Fruit fly (Drosophila melanogaster) whole organism, embryonic: Measurements from ENCODE around the gene Act87E.

Experiments
- B-H1 ChIP-seq: fragments of 200-800 bp; sonication (Bioruptor generic); IDR thresholded peaks from 3 replicates; pipeline ENCODE4 v1.3.6; 2022; ENCODE audit warnings: missing biosample characterization, missing genetic modification characterization
- CG10147 ChIP-seq: fragments of 200-800 bp; sonication (Bioruptor generic); optimal IDR thresholded peaks from 2 replicates; lab custom pipeline; 2019; ENCODE audit warnings: missing biosample characterization, mild to moderate bottlenecking, missing genetic modification characterization, moderate library complexity
- CG10209 ChIP-seq: fragments of 200-800 bp; sonication (Bioruptor generic); optimal IDR thresholded peaks from 3 replicates; lab custom pipeline; 2017; ENCODE audit warnings: missing biosample characterization, mild to moderate bottlenecking, missing genetic modification characterization, missing genetic modification reagents
- CG10274 ChIP-seq: fragments of 200-800 bp; sonication (Bioruptor generic); optimal IDR thresholded peaks from 3 replicates; lab custom pipeline; 2017; ENCODE audit warnings: missing biosample characterization, mild to moderate bottlenecking, missing genetic modification characterization
- CG11695 ChIP-seq: fragments of 200-800 bp; sonication (Bioruptor generic); IDR thresholded peaks from 3 replicates; pipeline ENCODE4 v1.3.6; 2022; ENCODE audit warnings: missing biosample characterization, missing genetic modification characterization
- CG11723 ChIP-seq: fragments of 200-800 bp; sonication (Bioruptor generic); optimal IDR thresholded peaks from 2 replicates; lab custom pipeline; 2017; ENCODE audit warnings: missing biosample characterization, mild to moderate bottlenecking, missing genetic modification characterization
- CG1233 ChIP-seq: fragments of 200-800 bp; sonication (Bioruptor generic); optimal IDR thresholded peaks from 4 replicates; lab custom pipeline; 2018; ENCODE audit warnings: missing biosample characterization, mild to moderate bottlenecking, missing genetic modification characterization
- CG12391 ChIP-seq: fragments of 200-800 bp; sonication (Bioruptor generic); optimal IDR thresholded peaks from 3 replicates; lab custom pipeline; 2018; ENCODE audit warnings: missing biosample characterization, mild to moderate bottlenecking, missing genetic modification characterization, moderate library complexity
- CG13123 ChIP-seq: fragments of 200-800 bp; sonication (Bioruptor generic); optimal IDR thresholded peaks from 2 replicates; lab custom pipeline; 2016; ENCODE audit warnings: missing biosample characterization, missing genetic modification characterization
- CG13296 ChIP-seq: fragments of 200-800 bp; sonication (Bioruptor generic); optimal IDR thresholded peaks from 3 replicates; lab custom pipeline; 2018; ENCODE audit warnings: missing biosample characterization, mild to moderate bottlenecking, missing genetic modification characterization
- CG14860 ChIP-seq: fragments of 200-800 bp; sonication (Bioruptor generic); IDR thresholded peaks from 3 replicates; pipeline ENCODE4 v1.3.6; 2022; ENCODE audit warnings: missing biosample characterization, missing genetic modification characterization; ENCODE audit not compliant: partially characterized antibody
- CG15479 ChIP-seq: fragments of 200-800 bp; sonication (Bioruptor generic); optimal IDR thresholded peaks from 3 replicates; lab custom pipeline; 2019; ENCODE audit warnings: missing biosample characterization, mild to moderate bottlenecking, missing genetic modification characterization, moderate library complexity
- CG1603 ChIP-seq: fragments of 200-800 bp; sonication (Bioruptor generic); optimal IDR thresholded peaks from 2 replicates; lab custom pipeline; 2019; ENCODE audit warnings: missing biosample characterization, mild to moderate bottlenecking, missing genetic modification characterization, moderate library complexity
- CG17186 ChIP-seq: fragments of 200-800 bp; sonication (Bioruptor generic); optimal IDR thresholded peaks from 3 replicates; lab custom pipeline; 2017; ENCODE audit warnings: missing biosample characterization, missing genetic modification reagents, missing genetic modification characterization
- CG17912 ChIP-seq: fragments of 200-800 bp; sonication (Bioruptor generic); optimal IDR thresholded peaks from 2 replicates; lab custom pipeline; 2018; ENCODE audit warnings: missing biosample characterization, mild to moderate bottlenecking, missing genetic modification characterization
- CG18011 ChIP-seq: fragments of 200-800 bp; sonication (Bioruptor generic); optimal IDR thresholded peaks from 2 replicates; lab custom pipeline; 2017; ENCODE audit warnings: missing biosample characterization, missing genetic modification characterization, mild to moderate bottlenecking, moderate library complexity, missing genotype
- CG18262 ChIP-seq: fragments of 200-800 bp; optimal IDR thresholded peaks from 3 replicates; lab custom pipeline; 2019; ENCODE audit warnings: missing biosample characterization, mild to moderate bottlenecking, missing genetic modification characterization, moderate library complexity
- CG2712 ChIP-seq: fragments of 200-800 bp; optimal IDR thresholded peaks from 3 replicates; lab custom pipeline; 2019; ENCODE audit warnings: missing biosample characterization, mild to moderate bottlenecking, missing genetic modification characterization, moderate library complexity
- CG2889 ChIP-seq: fragments of 200-800 bp; sonication (Bioruptor generic); IDR thresholded peaks from 3 replicates; pipeline ENCODE4 v1.3.6; 2022; ENCODE audit warnings: missing biosample characterization, missing genetic modification characterization
- CG3407 ChIP-seq: fragments of 200-800 bp; sonication (Bioruptor generic); optimal IDR thresholded peaks from 2 replicates; lab custom pipeline; 2018; ENCODE audit warnings: missing biosample characterization, mild to moderate bottlenecking, missing genetic modification characterization
- CG34224 ChIP-seq: fragments of 200-800 bp; sonication (Bioruptor generic); IDR thresholded peaks from 3 replicates; pipeline ENCODE4 v1.3.6; 2022; ENCODE audit warnings: missing biosample characterization, missing genetic modification characterization; ENCODE audit not compliant: partially characterized antibody
- CG3847 ChIP-seq: fragments of 200-800 bp; sonication (Bioruptor generic); IDR thresholded peaks from 2 replicates; pipeline ENCODE4 v1.3.6; 2022; ENCODE audit warnings: missing biosample characterization, missing genetic modification characterization
- CG7271 ChIP-seq: fragments of 200-800 bp; sonication (Bioruptor generic); optimal IDR thresholded peaks from 2 replicates; lab custom pipeline; 2018; ENCODE audit warnings: missing biosample characterization, mild to moderate bottlenecking, missing genetic modification characterization, moderate library complexity
- CG9727 ChIP-seq: fragments of 200-800 bp; sonication (Bioruptor generic); optimal IDR thresholded peaks from 3 replicates; lab custom pipeline; 2017; ENCODE audit warnings: missing biosample characterization, mild to moderate bottlenecking, missing genetic modification characterization
- CG9817 ChIP-seq: fragments of 200-800 bp; sonication (Bioruptor generic); optimal IDR thresholded peaks from 2 replicates; lab custom pipeline; 2018; ENCODE audit warnings: missing biosample characterization, mild to moderate bottlenecking, missing genetic modification characterization, moderate library complexity
- CG9876 ChIP-seq: fragments of 200-800 bp; sonication (Bioruptor generic); optimal IDR thresholded peaks from 2 replicates; lab custom pipeline; 2016; ENCODE audit warnings: missing biosample characterization, missing genetic modification characterization
- CrebB ChIP-seq: fragments of 200-800 bp; sonication (Bioruptor generic); optimal IDR thresholded peaks from 3 replicates; lab custom pipeline; 2018; ENCODE audit warnings: missing biosample characterization, mild to moderate bottlenecking, missing genetic modification characterization
- Dad ChIP-seq: fragments of 200-800 bp; sonication (Bioruptor generic); optimal IDR thresholded peaks from 3 replicates; lab custom pipeline; 2016; ENCODE audit warnings: missing biosample characterization, missing genetic modification characterization
- Doc3 ChIP-seq: fragments of 200-800 bp; sonication (Bioruptor generic); IDR thresholded peaks from 3 replicates; pipeline ENCODE4 v1.3.6; 2022; ENCODE audit warnings: missing biosample characterization, missing genetic modification characterization; ENCODE audit not compliant: partially characterized antibody
- Optix ChIP-seq: fragments of 200-800 bp; sonication (Bioruptor generic); IDR thresholded peaks from 3 replicates; pipeline ENCODE4 v1.3.6; 2022; ENCODE audit warnings: missing biosample characterization, missing genetic modification characterization
- PHDP ChIP-seq: fragments of 200-800 bp; sonication (Bioruptor generic); optimal IDR thresholded peaks from 3 replicates; lab custom pipeline; 2018; ENCODE audit warnings: missing biosample characterization, mild to moderate bottlenecking, missing genetic modification characterization, moderate library complexity
- Poxn ChIP-seq: fragments of 200-800 bp; sonication (Bioruptor generic); IDR thresholded peaks from 2 replicates; pipeline ENCODE4 v1.3.6; 2022; ENCODE audit warnings: missing biosample characterization, missing genetic modification characterization
- Ravus ChIP-seq: fragments of 200-800 bp; sonication (Bioruptor generic); IDR thresholded peaks from 2 replicates; pipeline ENCODE4 v1.3.6; 2022; ENCODE audit warnings: missing biosample characterization, missing genetic modification characterization
- Sry-δ ChIP-seq: fragments of 200-800 bp; sonication (Bioruptor generic); optimal IDR thresholded peaks from 2 replicates; lab custom pipeline; 2016; ENCODE audit warnings: missing biosample characterization, missing genetic modification characterization
- ac ChIP-seq: fragments of 200-800 bp; sonication (Bioruptor generic); optimal IDR thresholded peaks from 3 replicates; lab custom pipeline; 2017; ENCODE audit warnings: missing biosample characterization, mild to moderate bottlenecking, missing genetic modification characterization
- bcd ChIP-seq: fragments of 200-800 bp; sonication (Bioruptor generic); optimal IDR thresholded peaks from 2 replicates; lab custom pipeline; 2017; ENCODE audit warnings: missing biosample characterization, mild to moderate bottlenecking, missing genetic modification characterization
- bsh ChIP-seq, 2 experiments: fragments of 200-800 bp; sonication (Bioruptor generic); optimal IDR thresholded peaks; 2 replicates each; lab custom pipeline; 2017 to 2018; ENCODE audit warnings: mild to moderate bottlenecking in 2 of 2, missing biosample characterization in 2 of 2, missing genetic modification characterization in 2 of 2, moderate library complexity in 1 of 2
- dimm ChIP-seq: fragments of 200-800 bp; sonication (Bioruptor generic); IDR thresholded peaks from 2 replicates; pipeline ENCODE4 v1.3.6; 2022; ENCODE audit warnings: missing biosample characterization, missing genetic modification characterization
- disco-r ChIP-seq: fragments of 200-800 bp; sonication (Bioruptor generic); optimal IDR thresholded peaks from 2 replicates; lab custom pipeline; 2016; ENCODE audit warnings: missing biosample characterization, missing genetic modification characterization
- dmrt99B ChIP-seq: fragments of 200-800 bp; sonication (Bioruptor generic); optimal IDR thresholded peaks from 2 replicates; lab custom pipeline; 2018; ENCODE audit warnings: missing biosample characterization, mild to moderate bottlenecking, missing genetic modification characterization, moderate library complexity
- emc ChIP-seq: fragments of 200-800 bp; sonication (Bioruptor generic); optimal IDR thresholded peaks from 2 replicates; lab custom pipeline; 2016; ENCODE audit warnings: missing biosample characterization, missing genetic modification characterization
- gro ChIP-seq: fragments of 200-800 bp; sonication (Bioruptor generic); optimal IDR thresholded peaks from 2 replicates; lab custom pipeline; 2016; ENCODE audit warnings: missing biosample characterization, missing genetic modification characterization
- gsb ChIP-seq: fragments of 200-800 bp; sonication (Bioruptor generic); IDR thresholded peaks from 2 replicates; pipeline ENCODE4 v1.3.6; 2022; ENCODE audit warnings: missing biosample characterization, missing genetic modification characterization
- hbn ChIP-seq: fragments of 200-800 bp; sonication (Bioruptor generic); IDR thresholded peaks from 2 replicates; pipeline ENCODE4 v1.3.6; 2022; ENCODE audit warnings: missing biosample characterization, missing genetic modification characterization; ENCODE audit not compliant: partially characterized antibody
- insv ChIP-seq, 2 experiments: fragments of 200-800 bp; sonication (Bioruptor generic); optimal IDR thresholded peaks; 3 replicates each; lab custom pipeline; 2016 to 2018; ENCODE audit warnings: missing biosample characterization in 2 of 2, missing genetic modification characterization in 2 of 2
- lola ChIP-seq, 3 experiments: fragments of >200 bp in 2 of 3; fragments of 200-800 bp in 1 of 3; sonication (Bioruptor generic) in 1 of 3; optimal IDR thresholded peaks; 2 replicates each; lab custom pipeline; 2017 to 2019; ENCODE audit warnings: missing biosample characterization in 3 of 3, missing genetic modification characterization in 3 of 3, mild to moderate bottlenecking in 1 of 3, moderate library complexity in 1 of 3
- sc ChIP-seq, 3 experiments: fragments of >200 bp in 2 of 3; fragments of 200-800 bp in 1 of 3; sonication (Bioruptor generic) in 1 of 3; optimal IDR thresholded peaks; 2 replicates in 2 of 3; 3 replicates in 1 of 3; lab custom pipeline; 2017; ENCODE audit warnings: mild to moderate bottlenecking in 1 of 3, missing biosample characterization in 1 of 3, missing genetic modification characterization in 1 of 3, missing genetic modification reagents in 1 of 3
- trem ChIP-seq: fragments of 200-800 bp; optimal IDR thresholded peaks from 3 replicates; lab custom pipeline; 2019; ENCODE audit warnings: missing biosample characterization, mild to moderate bottlenecking, missing genetic modification characterization, moderate library complexity
- tup ChIP-seq: fragments of 200-800 bp; sonication (Bioruptor generic); optimal IDR thresholded peaks from 2 replicates; lab custom pipeline; 2016; ENCODE audit warnings: missing biosample characterization, mild to moderate bottlenecking, missing genetic modification characterization, moderate library complexity
- wor ChIP-seq: fragments of 200-800 bp; sonication (Bioruptor generic); IDR thresholded peaks from 2 replicates; pipeline ENCODE4 v1.3.6; 2022; ENCODE audit warnings: missing biosample characterization, missing genetic modification characterization

The Act87E gene

DNA sequence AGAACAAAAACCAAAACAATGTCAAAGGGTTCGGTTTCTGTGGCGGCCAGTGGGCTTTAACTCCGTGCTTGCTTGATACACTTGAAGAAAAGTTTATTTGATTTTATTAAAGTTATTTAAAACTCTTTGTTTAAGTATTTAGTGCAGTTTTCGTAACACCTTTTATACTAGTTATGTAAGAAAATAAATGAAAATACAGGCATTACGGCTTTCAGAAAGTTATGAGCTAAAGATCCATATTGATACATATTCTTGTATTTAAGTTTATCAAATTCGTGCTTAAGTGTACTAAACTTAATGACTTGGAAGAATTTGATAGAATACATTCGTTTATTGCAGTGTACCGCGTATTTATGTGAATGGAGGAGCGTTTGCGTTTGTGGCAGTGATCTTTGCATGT, 20.7 kb downstream of the Act87E start (continued):
- TF ChIP-seq ac (GFP tag; lab: Kevin White, UChicago) = no peak
- TF ChIP-seq CG12391 (tag; lab: Kevin White, UChicago) = peak; percentile 46
- peak; percentile 69 for TF ChIP-seq PHDP (tag; lab: Kevin White, UChicago)
- TF ChIP-seq hbn = no peak
- peak; percentile 15 for TF ChIP-seq CG9817
- no peak for TF ChIP-seq CG10147
- TF ChIP-seq CG17186 (GFP tag; lab: Kevin White, UChicago) = no peak
- TF ChIP-seq CG2712 = peak; percentile 77
- TF ChIP-seq CG34224 (GFP tag; lab: Robert Waterston, UW) = no peak
- TF ChIP-seq CG11723 = no peak
- TF ChIP-seq CG3847 (GFP tag; lab: Robert Waterston, UW) = peak; percentile 43
- TF ChIP-seq B-H1 (GFP tag; lab: Robert Waterston, UW) = no peak
- no peak for TF ChIP-seq sc (optimal IDR thresholded peaks at IDR 0.05; lab: Kevin White, UChicago)
- TF ChIP-seq sc (GFP tag; optimal IDR thresholded peaks at IDR 0.05; lab: Kevin White, UChicago) = peak; percentile 8
- TF ChIP-seq Ravus (GFP tag; lab: Robert Waterston, UW) = no peak
- TF ChIP-seq CG1233 (GFP tag; lab: Kevin White, UChicago) = peak; percentile 19
- TF ChIP-seq CG7271 (tag; lab: Kevin White, UChicago) = no peak
- TF ChIP-seq Optix (GFP tag; lab: Robert Waterston, UW) = no peak
- peak; percentile 63 for TF ChIP-seq dmrt99B (tag; lab: Kevin White, UChicago)
- peak in 1 of 3 experiments; percentile 64 for TF ChIP-seq lola (GFP tag; optimal IDR thresholded peaks at IDR 0.05; lab: Kevin White, UChicago)
- TF ChIP-seq bsh (GFP tag; optimal IDR thresholded peaks at IDR 0.05; lab: Kevin White, UChicago) = peak in 1 of 2 experiments; percentile 69
- no peak for TF ChIP-seq Dad (GFP tag; lab: Kevin White, UChicago)
- TF ChIP-seq CG11695 (GFP tag; lab: Robert Waterston, UW) = peak; percentile 70; the same call in 2 of the 3 replicates
- peak; percentile 26 for TF ChIP-seq trem (tag; lab: Kevin White, UChicago)
- no peak for TF ChIP-seq CG13123 (GFP tag; lab: Kevin White, UChicago)
- no peak for TF ChIP-seq wor (GFP tag; lab: Robert Waterston, UW)
- TF ChIP-seq Sry-δ (GFP tag; lab: Kevin White, UChicago) = no peak
- TF ChIP-seq CG10209 (GFP tag; lab: Kevin White, UChicago) = peak; percentile 34
- no peak for TF ChIP-seq dimm (GFP tag; lab: Robert Waterston, UW)
- TF ChIP-seq insv (GFP tag; optimal IDR thresholded peaks at IDR 0.05; lab: Kevin White, UChicago) = no peak
- no peak for TF ChIP-seq Doc3 (GFP tag; lab: Robert Waterston, UW)
- peak; percentile 76 for TF ChIP-seq CG18262
- TF ChIP-seq disco-r (GFP tag; lab: Kevin White, UChicago) = no peak
- TF ChIP-seq CG17912 (GFP tag; lab: Kevin White, UChicago) = no peak
- peak; percentile 49 for TF ChIP-seq bcd (GFP tag; lab: Kevin White, UChicago)
- no peak for TF ChIP-seq Poxn
- TF ChIP-seq gsb (GFP tag; lab: Robert Waterston, UW) = no peak
- no peak for TF ChIP-seq CG10274
- TF ChIP-seq CG9876 (GFP tag; lab: Kevin White, UChicago) = no peak
- TF ChIP-seq CG18011 (GFP tag; lab: Kevin White, UChicago) = no peak
- TF ChIP-seq CG13296 (GFP tag; lab: Kevin White, UChicago) = peak; percentile 13
- TF ChIP-seq gro = no peak
- TF ChIP-seq emc = no peak
- no peak for TF ChIP-seq CG14860
- no peak for TF ChIP-seq tup
- no peak for TF ChIP-seq CG3407
- no peak for TF ChIP-seq CG15479 (GFP tag; lab: Kevin White, UChicago)
- no peak for TF ChIP-seq CG2889
- TF ChIP-seq CG9727 (GFP tag; lab: Kevin White, UChicago) = peak; percentile 37
- no peak for TF ChIP-seq CrebB (tag; lab: Kevin White, UChicago)
- no peak for TF ChIP-seq CG1603 (tag; lab: Kevin White, UChicago)
